Fruit fly (Drosophila melanogaster): ENCODE measurements around the gene Cftr.

Gene Cftr

dm6 chr3R:24567427-24567771, 23.7 kb upstream of the Cftr start (continued):
- TF ChIP-seq Vsx1 (GFP tag; optimal IDR thresholded peaks at IDR 0.05): peak; percentile 55
- no peak for TF ChIP-seq Lpt (GFP tag; optimal IDR thresholded peaks at IDR 0.05)
- peak; percentile 87; the same call in 1 of the 2 replicates for TF ChIP-seq E2f1 (GFP tag; IDR thresholded peaks at IDR 0.05)
- TF ChIP-seq Rfx (GFP tag; IDR thresholded peaks at IDR 0.05): peak; percentile 93
- TF ChIP-seq CG9609 (GFP tag; optimal IDR thresholded peaks at IDR 0.05): peak; percentile 91
- TF ChIP-seq Poxn (GFP tag; IDR thresholded peaks at IDR 0.05): no peak; the same call in none of the 2 replicates
- TF ChIP-seq HmgD (GFP tag; optimal IDR thresholded peaks at IDR 0.05): peak; percentile 48
- no peak for TF ChIP-seq CG13287 (GFP tag; IDR thresholded peaks at IDR 0.05; ENCODE audit: partially characterized antibody)
- TF ChIP-seq Nf-YB (GFP tag; optimal IDR thresholded peaks at IDR 0.05): peak; percentile 46
- peak; percentile 83 for TF ChIP-seq CG7372 (GFP tag; IDR thresholded peaks at IDR 0.05)
- peak; percentile 89 for TF ChIP-seq Dbx (GFP tag; IDR thresholded peaks at IDR 0.05)
- no peak for TF ChIP-seq CG15479 (GFP tag; optimal IDR thresholded peaks at IDR 0.05)
- peak; percentile 76 for TF ChIP-seq gcm (GFP tag; optimal IDR thresholded peaks at IDR 0.05)
- no peak for TF ChIP-seq lbe (GFP tag; optimal IDR thresholded peaks at IDR 0.05)
- TF ChIP-seq esg (GFP tag; conservative IDR thresholded peaks at IDR 0.05): peak; percentile 89
- TF ChIP-seq CG10565 (GFP tag; optimal IDR thresholded peaks at IDR 0.05): peak; percentile 30
- TF ChIP-seq az2 (GFP tag; optimal IDR thresholded peaks at IDR 0.05): peak; percentile 88
- peak; percentile 88 for TF ChIP-seq Hmr (GFP tag; optimal IDR thresholded peaks at IDR 0.05)
- peak; percentile 62 for TF ChIP-seq CG3065 (GFP tag; optimal IDR thresholded peaks at IDR 0.05)
- TF ChIP-seq sna (GFP tag; IDR thresholded peaks at IDR 0.05; ENCODE audit: partially characterized antibody): no peak
- peak; percentile 54 for TF ChIP-seq dmrt11E (tag; optimal IDR thresholded peaks at IDR 0.05)
- no peak for TF ChIP-seq CG11560 (tag; IDR thresholded peaks at IDR 0.05)
- TF ChIP-seq CG18619 (GFP tag; optimal IDR thresholded peaks at IDR 0.05): peak; percentile 69
- no peak for TF ChIP-seq Sry-β (GFP tag; optimal IDR thresholded peaks at IDR 0.05)
- peak; percentile 88 for TF ChIP-seq H15 (GFP tag; IDR thresholded peaks at IDR 0.05)
- peak; percentile 68; the same call in 1 of the 3 replicates for TF ChIP-seq sr (GFP tag; IDR thresholded peaks at IDR 0.05)
- peak; percentile 27 for TF ChIP-seq trem (tag; optimal IDR thresholded peaks at IDR 0.05)
- peak; percentile 85 for TF ChIP-seq CG6689 (GFP tag; IDR thresholded peaks at IDR 0.05)
- no peak for TF ChIP-seq CG34224 (GFP tag; IDR thresholded peaks at IDR 0.05; ENCODE audit: partially characterized antibody)
- peak; percentile 88 for TF ChIP-seq ind (GFP tag; optimal IDR thresholded peaks at IDR 0.05)
- TF ChIP-seq sob (GFP tag; IDR thresholded peaks at IDR 0.05): peak; percentile 88
- peak; percentile 88 for TF ChIP-seq Aef1 (GFP tag; IDR thresholded peaks at IDR 0.05)
- TF ChIP-seq cad (GFP tag; optimal IDR thresholded peaks at IDR 0.05): no peak
- TF ChIP-seq Sin3A (optimal IDR thresholded peaks at IDR 0.05): no peak
- TF ChIP-seq unpg (GFP tag; optimal IDR thresholded peaks at IDR 0.05): peak; percentile 90
- TF ChIP-seq wor (GFP tag; IDR thresholded peaks at IDR 0.05): peak; percentile 71
- peak; percentile 79 for TF ChIP-seq fd96Cb (tag; optimal IDR thresholded peaks at IDR 0.05)
- TF ChIP-seq stc (GFP tag; IDR thresholded peaks at IDR 0.05): peak; percentile 87
- peak; percentile 87 for TF ChIP-seq CG11695 (GFP tag; IDR thresholded peaks at IDR 0.05)
- peak; percentile 82 for TF ChIP-seq ATbp (GFP tag; optimal IDR thresholded peaks at IDR 0.05)
- TF ChIP-seq CG31441 (GFP tag; IDR thresholded peaks at IDR 0.05): peak; percentile 88
- TF ChIP-seq CG1602 (GFP tag; optimal IDR thresholded peaks at IDR 0.05): peak; percentile 84
- TF ChIP-seq CG13123 (GFP tag; optimal IDR thresholded peaks at IDR 0.05): peak; percentile 55
- no peak for TF ChIP-seq bigmax (GFP tag; optimal IDR thresholded peaks at IDR 0.05)
- TF ChIP-seq Bteb2 (GFP tag; optimal IDR thresholded peaks at IDR 0.05): peak; percentile 85
- peak; percentile 79 for TF ChIP-seq CG4820 (GFP tag; optimal IDR thresholded peaks at IDR 0.05)
- TF ChIP-seq CG18599 (GFP tag; optimal IDR thresholded peaks at IDR 0.05): peak; percentile 85
- TF ChIP-seq CG2120 (GFP tag; optimal IDR thresholded peaks at IDR 0.05): peak; percentile 92
- TF ChIP-seq Atf-2 (GFP tag; optimal IDR thresholded peaks at IDR 0.05): peak; percentile 83
- TF ChIP-seq knrl (GFP tag; IDR thresholded peaks at IDR 0.05; ENCODE audit: partially characterized antibody): no peak
- peak; percentile 87; the same call in 1 of the 2 replicates for TF ChIP-seq ranshi (GFP tag; IDR thresholded peaks at IDR 0.05)
- peak; percentile 99 for TF ChIP-seq Med (GFP tag)
